Fruit fly (Drosophila melanogaster): ENCODE results near the gene Sik2.

Sik2 gene

dm6 chrX:2061849-2062248, at the start of gene Sik2:
Gene Sik2, minus strand, starts transcription at chrX:2061915.
- TF ChIP-seq CG11617 (GFP tag; optimal IDR thresholded peaks at IDR 0.05) (no peak), pad (GFP tag; optimal IDR thresholded peaks at IDR 0.05) (no peak), CG14711 (tag; optimal IDR thresholded peaks at IDR 0.05) (peak; percentile 62)

dm6 chrX:2108639-2109038, 46.9 kb upstream of the Sik2 start:
- no peak for TF ChIP-seq CG11617 (GFP tag; optimal IDR thresholded peaks at IDR 0.05)
- TF ChIP-seq CG12768 (GFP tag; optimal IDR thresholded peaks at IDR 0.05) = peak; percentile 62
- peak; percentile 47 for TF ChIP-seq CG33017 (tag; optimal IDR thresholded peaks at IDR 0.05)
- peak; percentile 32 for TF ChIP-seq bab1 (GFP tag; optimal IDR thresholded peaks at IDR 0.05)
- TF ChIP-seq CG14711 (tag; optimal IDR thresholded peaks at IDR 0.05) = peak; percentile 71
- peak; percentile 16 for TF ChIP-seq pad (GFP tag; optimal IDR thresholded peaks at IDR 0.05)
- TF ChIP-seq kay (GFP tag; ENCODE audit: borderline replicate concordance) = peak; percentile 54
- peak; percentile 64 for TF ChIP-seq CG7045 (GFP tag; optimal IDR thresholded peaks at IDR 0.05)
- peak; percentile 74 for TF ChIP-seq CG7101 (tag; optimal IDR thresholded peaks at IDR 0.05)
- TF ChIP-seq Hr96 (GFP tag; optimal IDR thresholded peaks at IDR 0.05) = no peak

- TF ChIP-seq CG12768 (GFP tag; optimal IDR thresholded peaks at IDR 0.05) (peak; percentile 86), CG7101 (tag; optimal IDR thresholded peaks at IDR 0.05) (peak; percentile 95), Hr96 (GFP tag; optimal IDR thresholded peaks at IDR 0.05) (peak; percentile 89), pad (GFP tag; optimal IDR thresholded peaks at IDR 0.05) (peak; percentile 74), CG11617 (GFP tag; optimal IDR thresholded peaks at IDR 0.05) (peak; percentile 89), CG14711 (tag; optimal IDR thresholded peaks at IDR 0.05) (peak; percentile 87), ovo (GFP tag; optimal IDR thresholded peaks at IDR 0.05) (peak; percentile 85), cnc (optimal IDR thresholded peaks at IDR 0.05) (no peak), cic (GFP tag; optimal IDR thresholded peaks at IDR 0.05) (peak; percentile 93), CG33017 (tag; optimal IDR thresholded peaks at IDR 0.05) (peak; percentile 87), toe (GFP tag; optimal IDR thresholded peaks at IDR 0.05) (peak; percentile 72), CG5204 (GFP tag; optimal IDR thresholded peaks at IDR 0.05) (peak; percentile 66), Mnt (GFP tag; optimal IDR thresholded peaks at IDR 0.05) (peak; percentile 77), Crg-1 (GFP tag; optimal IDR thresholded peaks at IDR 0.05) (peak; percentile 72), CG1620 (GFP tag; optimal IDR thresholded peaks at IDR 0.05) (peak; percentile 80), kay (GFP tag; ENCODE audit: borderline replicate concordance) (no peak), Clk (GFP tag; optimal IDR thresholded peaks at IDR 0.05) (peak; percentile 66), tj (GFP tag; optimal IDR thresholded peaks at IDR 0.05) (peak; percentile 68), CG7045 (GFP tag; optimal IDR thresholded peaks at IDR 0.05) (peak; percentile 79), bab1 (GFP tag; optimal IDR thresholded peaks at IDR 0.05) (peak; percentile 94)
Observed at dm6 chrX:2107782-2108409, 46.2 kb upstream of the Sik2 start.

dm6 chrX:2106367-2106766, 44.7 kb upstream of the Sik2 start:
- TF ChIP-seq pad (GFP tag; optimal IDR thresholded peaks at IDR 0.05) (no peak), bab1 (GFP tag; optimal IDR thresholded peaks at IDR 0.05) (no peak), CG1620 (GFP tag; optimal IDR thresholded peaks at IDR 0.05) (no peak), Mnt (GFP tag; optimal IDR thresholded peaks at IDR 0.05) (no peak), CG33017 (tag; optimal IDR thresholded peaks at IDR 0.05) (no peak), ovo (GFP tag; optimal IDR thresholded peaks at IDR 0.05) (no peak), cic (GFP tag; optimal IDR thresholded peaks at IDR 0.05) (no peak), Hr96 (GFP tag; optimal IDR thresholded peaks at IDR 0.05) (no peak), CG5204 (GFP tag; optimal IDR thresholded peaks at IDR 0.05) (no peak), CG11617 (GFP tag; optimal IDR thresholded peaks at IDR 0.05) (no peak), CG7045 (GFP tag; optimal IDR thresholded peaks at IDR 0.05) (no peak)

dm6 chrX:2104365-2104764, 42.6 kb upstream of the Sik2 start:
- TF ChIP-seq CG7101 (tag; optimal IDR thresholded peaks at IDR 0.05) = no peak
- no peak for TF ChIP-seq Mnt (GFP tag; optimal IDR thresholded peaks at IDR 0.05)
- TF ChIP-seq bab1 (GFP tag; optimal IDR thresholded peaks at IDR 0.05) = no peak

dm6 chrX:2103859-2104258, 42.1 kb upstream of the Sik2 start:
- TF ChIP-seq toe (GFP tag; optimal IDR thresholded peaks at IDR 0.05) (no peak), CG7045 (GFP tag; optimal IDR thresholded peaks at IDR 0.05) (no peak), Crg-1 (GFP tag; optimal IDR thresholded peaks at IDR 0.05) (no peak), bab1 (GFP tag; optimal IDR thresholded peaks at IDR 0.05) (no peak), CG7101 (tag; optimal IDR thresholded peaks at IDR 0.05) (no peak), cic (GFP tag; optimal IDR thresholded peaks at IDR 0.05) (no peak)

dm6 chrX:2098267-2098666, 36.6 kb upstream of the Sik2 start:
- TF ChIP-seq CG14711 (tag; optimal IDR thresholded peaks at IDR 0.05) (peak; percentile 40), CG33017 (tag; optimal IDR thresholded peaks at IDR 0.05) (peak; percentile 8), CG5204 (GFP tag; optimal IDR thresholded peaks at IDR 0.05) (no peak), Mnt (GFP tag; optimal IDR thresholded peaks at IDR 0.05) (no peak), cnc (optimal IDR thresholded peaks at IDR 0.05) (no peak), bab1 (GFP tag; optimal IDR thresholded peaks at IDR 0.05) (no peak), ovo (GFP tag; optimal IDR thresholded peaks at IDR 0.05) (no peak), toe (GFP tag; optimal IDR thresholded peaks at IDR 0.05) (no peak)

Measured in whole organism, adult.